Worm (Caenorhabditis elegans) whole organism, mixed stage, embryonic: ENCODE measurements around the gene C06B3.16.

Source experiments
- M03D4.4 ChIP-seq: sonication (generic microtip); optimal IDR thresholded peaks from 2 replicates; lab custom pipeline; 2017; ENCODE audit warnings: mild to moderate bottlenecking, missing genetic modification characterization, missing compliant biosample characterization
- blmp-1 ChIP-seq: fragments of 150-350 bp; optimal IDR thresholded peaks from 2 replicates; lab custom pipeline; 2014; ENCODE audit warnings: missing biosample characterization, missing genetic modification characterization
- ces-1 ChIP-seq: fragments of 150-350 bp; optimal IDR thresholded peaks from 2 replicates; lab custom pipeline; 2014; ENCODE audit warnings: missing biosample characterization, missing genetic modification reagents, missing genetic modification characterization
- flh-1 ChIP-seq: fragments of 200-800 bp; sonication (Bioruptor generic); optimal IDR thresholded peaks from 2 replicates; lab custom pipeline; 2018; ENCODE audit warnings: mild to moderate bottlenecking, missing genetic modification characterization, moderate library complexity, missing compliant biosample characterization
- nhr-12 ChIP-seq: fragments of 150-350 bp; optimal IDR thresholded peaks from 2 replicates; lab custom pipeline; 2014; ENCODE audit warnings: missing biosample characterization, missing genetic modification characterization
- nhr-28 ChIP-seq: fragments of 150-350 bp; optimal IDR thresholded peaks from 2 replicates; lab custom pipeline; 2014; ENCODE audit warnings: missing biosample characterization, missing genetic modification characterization
- nhr-76 ChIP-seq: sonication (generic microtip); optimal IDR thresholded peaks from 2 replicates; lab custom pipeline; 2017; ENCODE audit warnings: missing biosample characterization, missing genetic modification characterization
- pha-4 ChIP-seq: fragments of 150-350 bp; optimal IDR thresholded peaks from 2 replicates; lab custom pipeline; 2018; ENCODE audit warnings: missing biosample characterization, missing genetic modification reagents, missing genetic modification characterization
- sem-2 ChIP-seq: fragments of 200-800 bp; sonication (Bioruptor generic); optimal IDR thresholded peaks from 2 replicates; lab custom pipeline; 2018; ENCODE audit warnings: mild to moderate bottlenecking, missing genetic modification characterization, missing compliant biosample characterization
- snpc-4 ChIP-seq: fragments of 150-350 bp; optimal IDR thresholded peaks from 2 replicates; lab custom pipeline; 2014; ENCODE audit warnings: missing biosample characterization, missing genetic modification characterization
- sptf-1 ChIP-seq: sonication (generic microtip); optimal IDR thresholded peaks from 2 replicates; lab custom pipeline; 2017; ENCODE audit warnings: mild to moderate bottlenecking, missing genetic modification characterization, moderate library complexity, missing compliant biosample characterization
- unc-39 ChIP-seq: fragments of 150-350 bp; optimal IDR thresholded peaks from 2 replicates; lab custom pipeline; 2014; ENCODE audit warnings: missing biosample characterization, missing genetic modification characterization
- unc-62 ChIP-seq: fragments of 150-350 bp; optimal IDR thresholded peaks from 2 replicates; lab custom pipeline; 2014; ENCODE audit warnings: missing biosample characterization, missing genetic modification reagents, missing genetic modification characterization
- ztf-11 ChIP-seq: fragments of 150-350 bp; optimal IDR thresholded peaks from 2 replicates; lab custom pipeline; 2014; ENCODE audit warnings: missing biosample characterization, missing genetic modification characterization

DNA sequence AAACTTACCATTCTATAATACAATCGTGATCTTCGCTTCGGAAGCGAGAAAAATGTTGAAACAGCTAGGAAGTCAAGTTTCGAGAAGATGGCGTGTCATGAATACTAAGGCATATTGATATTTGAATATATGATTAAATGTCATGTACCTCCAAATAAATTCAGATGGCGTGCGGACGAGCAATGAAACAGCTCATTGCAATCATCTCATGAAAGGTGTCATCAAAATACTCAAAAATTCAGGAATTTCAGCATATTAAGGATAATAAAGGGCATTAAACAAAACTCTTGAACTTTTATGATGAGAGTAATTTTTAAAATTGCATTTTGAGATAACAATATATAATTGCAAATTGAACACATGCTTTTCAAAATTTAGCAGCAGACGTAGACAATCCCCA is 15.9 kb upstream of the C06B3.16 start, which contains the start of gene gcy-32:
- no peak for TF ChIP-seq flh-1 (GFP tag; lab: Kevin White, UChicago)
- no peak for TF ChIP-seq blmp-1 (tag; lab: Kevin White, UChicago)
- TF ChIP-seq ztf-11 (tag; lab: Kevin White, UChicago) = no peak
- no peak for TF ChIP-seq sptf-1
- no peak for TF ChIP-seq unc-39 (tag; lab: Kevin White, UChicago)
- TF ChIP-seq sem-2 (GFP tag; lab: Kevin White, UChicago) = no peak
- TF ChIP-seq nhr-28 (tag; lab: Kevin White, UChicago) = no peak
- TF ChIP-seq nhr-76 (tag; lab: Kevin White, UChicago) = no peak
- no peak for TF ChIP-seq unc-62
- TF ChIP-seq snpc-4 = no peak
- no peak for TF ChIP-seq M03D4.4 (tag; lab: Kevin White, UChicago)
- no peak for TF ChIP-seq nhr-12 (tag; lab: Kevin White, UChicago)
- no peak for TF ChIP-seq ces-1 (GFP tag; lab: Kevin White, UChicago)
- no peak for TF ChIP-seq pha-4 (tag; lab: Kevin White, UChicago)
